Fruit fly (Drosophila melanogaster) whole organism, adult: ENCODE results near the gene CG43131.

Source experiments
- CG11617 ChIP-seq: fragments of 200-800 bp; sonication (Bioruptor generic); optimal IDR thresholded peaks from 2 replicates; lab custom pipeline; 2017; ENCODE audit warnings: mild to moderate bottlenecking, missing biosample characterization, missing genetic modification reagents, missing genetic modification characterization
- CG12768 ChIP-seq: fragments of 200-800 bp; sonication (Bioruptor generic); optimal IDR thresholded peaks from 2 replicates; lab custom pipeline; 2017; ENCODE audit warnings: missing biosample characterization, missing genetic modification characterization, mild to moderate bottlenecking, moderate library complexity, missing genetic modification reagents
- CG14711 ChIP-seq: fragments of 200-800 bp; sonication (Bioruptor generic); optimal IDR thresholded peaks from 2 replicates; lab custom pipeline; 2018; ENCODE audit warnings: missing biosample characterization, mild to moderate bottlenecking, missing genetic modification characterization, moderate library complexity
- CG1620 ChIP-seq: fragments of 200-800 bp; sonication (Bioruptor generic); optimal IDR thresholded peaks from 2 replicates; lab custom pipeline; 2016; ENCODE audit warnings: missing biosample characterization, missing genetic modification characterization
- CG33017 ChIP-seq: fragments of 200-800 bp; sonication (Bioruptor generic); optimal IDR thresholded peaks from 2 replicates; lab custom pipeline; 2018; ENCODE audit warnings: missing biosample characterization, mild to moderate bottlenecking, missing genetic modification characterization, moderate library complexity
- CG5204 ChIP-seq: fragments of 200-800 bp; sonication (Bioruptor generic); optimal IDR thresholded peaks from 2 replicates; lab custom pipeline; 2016; ENCODE audit warnings: missing biosample characterization, missing genetic modification characterization
- CG7045 ChIP-seq: fragments of 200-800 bp; sonication (Bioruptor generic); optimal IDR thresholded peaks from 2 replicates; lab custom pipeline; 2017; ENCODE audit warnings: missing biosample characterization, mild to moderate bottlenecking, missing genetic modification characterization
- CG7101 ChIP-seq: fragments of 200-800 bp; sonication (Bioruptor generic); optimal IDR thresholded peaks from 2 replicates; lab custom pipeline; 2018; ENCODE audit warnings: missing biosample characterization, mild to moderate bottlenecking, missing genetic modification characterization, moderate library complexity
- Clk ChIP-seq: fragments of 200-800 bp; sonication (Bioruptor generic); optimal IDR thresholded peaks from 2 replicates; lab custom pipeline; 2017; ENCODE audit warnings: missing biosample characterization, missing genetic modification characterization
- Crg-1 ChIP-seq: fragments of 200-800 bp; sonication (Bioruptor generic); optimal IDR thresholded peaks from 2 replicates; lab custom pipeline; 2016; ENCODE audit warnings: missing biosample characterization, missing genetic modification characterization
- Hr96 ChIP-seq: fragments of 200-800 bp; sonication (Bioruptor generic); optimal IDR thresholded peaks from 2 replicates; lab custom pipeline; 2016; ENCODE audit warnings: missing biosample characterization, missing genetic modification characterization
- Mnt ChIP-seq: fragments of 200-800 bp; sonication (Bioruptor generic); optimal IDR thresholded peaks from 2 replicates; lab custom pipeline; 2016; ENCODE audit warnings: missing biosample characterization, mild to moderate bottlenecking, missing genetic modification characterization
- bab1 ChIP-seq: fragments of 200-800 bp; sonication (Bioruptor generic); optimal IDR thresholded peaks from 3 replicates; lab custom pipeline; 2019; ENCODE audit warnings: missing biosample characterization, mild to moderate bottlenecking, missing genetic modification characterization, moderate library complexity
- cic ChIP-seq: fragments of 200-800 bp; sonication (Bioruptor generic); optimal IDR thresholded peaks from 2 replicates; lab custom pipeline; 2017; ENCODE audit warnings: missing biosample characterization, mild to moderate bottlenecking, missing genetic modification characterization, moderate library complexity
- cnc ChIP-seq, 2 experiments: fragments of >200 bp; optimal IDR thresholded peaks; 2 replicates each; lab custom pipeline; 2017
- kay ChIP-seq: fragments of 200-800 bp; sonication (Bioruptor generic); peaks from one replicate; lab custom pipeline; 2016; ENCODE audit warnings: missing biosample characterization, missing genetic modification characterization, borderline replicate concordance
- ovo ChIP-seq: fragments of 200-800 bp; sonication (Bioruptor generic); optimal IDR thresholded peaks from 2 replicates; lab custom pipeline; 2016; ENCODE audit warnings: missing biosample characterization, missing genetic modification characterization
- pad ChIP-seq: fragments of 200-800 bp; sonication (Bioruptor generic); optimal IDR thresholded peaks from 3 replicates; lab custom pipeline; 2017; ENCODE audit warnings: missing biosample characterization, missing genetic modification characterization, mild to moderate bottlenecking, moderate library complexity, missing genetic modification reagents
- tj ChIP-seq: fragments of 200-800 bp; sonication (Bioruptor generic); optimal IDR thresholded peaks from 3 replicates; lab custom pipeline; 2017; ENCODE audit warnings: missing biosample characterization, mild to moderate bottlenecking, missing genetic modification characterization, moderate library complexity
- toe ChIP-seq: fragments of 200-800 bp; sonication (Bioruptor generic); optimal IDR thresholded peaks from 2 replicates; lab custom pipeline; 2016; ENCODE audit warnings: missing biosample characterization, missing genetic modification characterization

CG43131 gene

dm6 chr3R:5109078-5109477 is at the start of gene CG43131:
CG43131 (minus strand) TSS chr3R:5109178.
- TF ChIP-seq CG1620 (no peak), CG33017 (tag; lab: Kevin White, UChicago) (no peak), ovo (GFP tag; lab: Kevin White, UChicago) (no peak), Mnt (no peak), toe (GFP tag; lab: Kevin White, UChicago) (no peak), cic (GFP tag; lab: Kevin White, UChicago) (no peak), kay (GFP tag; lab: Kevin White, UChicago) (no peak), CG7045 (GFP tag; lab: Kevin White, UChicago) (no peak), Clk (GFP tag; lab: Kevin White, UChicago) (no peak), bab1 (no peak), CG14711 (tag; lab: Kevin White, UChicago) (no peak), CG7101 (tag; lab: Kevin White, UChicago) (no peak), pad (no peak), CG5204 (GFP tag; lab: Kevin White, UChicago) (no peak), Hr96 (GFP tag; lab: Kevin White, UChicago) (no peak), Crg-1 (GFP tag; lab: Kevin White, UChicago) (no peak), cnc (optimal IDR thresholded peaks at IDR 0.05; lab: Kevin White, UChicago) (no peak), CG11617 (GFP tag; lab: Kevin White, UChicago) (no peak)

- TF ChIP-seq tj (GFP tag; lab: Kevin White, UChicago) (no peak), pad (peak; percentile 99)
Measured at dm6 chr3R:5150523-5150922, 41.5 kb upstream of the CG43131 start, which contains the start of gene dpr16. dpr16 (plus strand) TSS chr3R:5150908.

- TF ChIP-seq CG1620 (no peak), CG12768 (GFP tag; lab: Kevin White, UChicago) (no peak), ovo (GFP tag; lab: Kevin White, UChicago) (no peak), cic (GFP tag; lab: Kevin White, UChicago) (no peak), Hr96 (GFP tag; lab: Kevin White, UChicago) (no peak), bab1 (no peak), CG5204 (GFP tag; lab: Kevin White, UChicago) (no peak), CG11617 (GFP tag; lab: Kevin White, UChicago) (no peak), CG7101 (tag; lab: Kevin White, UChicago) (no peak), tj (GFP tag; lab: Kevin White, UChicago) (no peak), toe (GFP tag; lab: Kevin White, UChicago) (no peak), kay (GFP tag; lab: Kevin White, UChicago) (no peak), CG7045 (GFP tag; lab: Kevin White, UChicago) (no peak)
Measured at dm6 chr3R:5138889-5139288, 29.9 kb upstream of the CG43131 start, which contains the start of gene CG12589. CG12589 (minus strand) TSS chr3R:5138989.

dm6 chr3R:5127790-5128243 is 18.8 kb upstream of the CG43131 start, which contains the start of gene RabGGTa:
RabGGTa (plus strand) TSS chr3R:5128087.
- TF ChIP-seq CG11617 (GFP tag; lab: Kevin White, UChicago) (peak; percentile 28), CG33017 (tag; lab: Kevin White, UChicago) (peak; percentile 36), Hr96 (GFP tag; lab: Kevin White, UChicago) (no peak), CG7101 (tag; lab: Kevin White, UChicago) (peak; percentile 45), cic (GFP tag; lab: Kevin White, UChicago) (no peak), CG14711 (tag; lab: Kevin White, UChicago) (peak; percentile 46), pad (no peak), Clk (GFP tag; lab: Kevin White, UChicago) (no peak), CG7045 (GFP tag; lab: Kevin White, UChicago) (peak; percentile 52), CG12768 (GFP tag; lab: Kevin White, UChicago) (no peak), Mnt (no peak), tj (GFP tag; lab: Kevin White, UChicago) (no peak), cnc (optimal IDR thresholded peaks at IDR 0.05; lab: Kevin White, UChicago) (no peak), toe (GFP tag; lab: Kevin White, UChicago) (no peak), Crg-1 (GFP tag; lab: Kevin White, UChicago) (no peak), CG5204 (GFP tag; lab: Kevin White, UChicago) (peak; percentile 48), kay (GFP tag; lab: Kevin White, UChicago) (peak; percentile 1), ovo (GFP tag; lab: Kevin White, UChicago) (no peak), bab1 (peak; percentile 19), CG1620 (peak; percentile 4)

- TF ChIP-seq toe (GFP tag; lab: Kevin White, UChicago) (peak; percentile 56), Mnt (peak; percentile 59), CG1620 (peak; percentile 82), CG5204 (GFP tag; lab: Kevin White, UChicago) (peak; percentile 36), tj (GFP tag; lab: Kevin White, UChicago) (no peak), CG14711 (tag; lab: Kevin White, UChicago) (no peak), bab1 (peak; percentile 63), Clk (GFP tag; lab: Kevin White, UChicago) (no peak), ovo (GFP tag; lab: Kevin White, UChicago) (peak; percentile 49), Crg-1 (GFP tag; lab: Kevin White, UChicago) (peak; percentile 13), pad (peak; percentile 38), Hr96 (GFP tag; lab: Kevin White, UChicago) (peak; percentile 63), CG7101 (tag; lab: Kevin White, UChicago) (peak; percentile 34)
Measured at dm6 chr3R:5126884-5127283, 17.9 kb upstream of the CG43131 start.

dm6 chr3R:5125832-5126231 is 16.9 kb upstream of the CG43131 start:
- TF ChIP-seq Crg-1 (GFP tag; lab: Kevin White, UChicago) (no peak), CG1620 (no peak), Clk (GFP tag; lab: Kevin White, UChicago) (no peak), CG11617 (GFP tag; lab: Kevin White, UChicago) (no peak), CG7045 (GFP tag; lab: Kevin White, UChicago) (no peak), CG5204 (GFP tag; lab: Kevin White, UChicago) (no peak), pad (no peak), Mnt (no peak), toe (GFP tag; lab: Kevin White, UChicago) (no peak), CG12768 (GFP tag; lab: Kevin White, UChicago) (no peak), CG14711 (tag; lab: Kevin White, UChicago) (no peak), CG33017 (tag; lab: Kevin White, UChicago) (no peak), CG7101 (tag; lab: Kevin White, UChicago) (no peak)
